Worm (Caenorhabditis elegans) whole organism, early embryonic: ENCODE measurements around the gene Y17D7B.10.
"Not testable (repeated sequence)": the region's sequence is repeated elsewhere in the genome, so short reads cannot be mapped to it uniquely, and the experiment has no call there.

ENCODE experiments used
- B0310.2 ChIP-seq: sonication (generic microtip); optimal IDR thresholded peaks from 2 replicates; lab custom pipeline; 2016; ENCODE audit warnings: mild to moderate bottlenecking, missing genetic modification characterization, missing compliant biosample characterization
- F13C5.2 ChIP-seq: sonication (generic microtip); optimal IDR thresholded peaks from 2 replicates; lab custom pipeline; 2017; ENCODE audit warnings: mild to moderate bottlenecking, missing genetic modification characterization, inconsistent platforms, missing compliant biosample characterization
- aly-1 ChIP-seq: sonication (generic microtip); optimal IDR thresholded peaks from 2 replicates; lab custom pipeline; 2016; ENCODE audit warnings: missing genetic modification characterization, missing compliant biosample characterization
- ama-1 ChIP-seq: fragments of 150-350 bp; optimal IDR thresholded peaks from 2 replicates; lab custom pipeline; 2014
- ceh-13 ChIP-seq: fragments of 200-800 bp; sonication (Bioruptor generic); optimal IDR thresholded peaks from 2 replicates; lab custom pipeline; 2018; ENCODE audit warnings: mild to moderate bottlenecking, missing genetic modification characterization, missing compliant biosample characterization
- ceh-36 ChIP-seq: sonication (generic microtip); optimal IDR thresholded peaks from 2 replicates; lab custom pipeline; 2016; ENCODE audit warnings: missing genetic modification characterization, inconsistent platforms, missing compliant biosample characterization
- ets-7 ChIP-seq: sonication (generic microtip); optimal IDR thresholded peaks from 2 replicates; lab custom pipeline; 2016; ENCODE audit warnings: missing genotype, missing genetic modification characterization, missing compliant biosample characterization
- flt-1 ChIP-seq: fragments of 200-800 bp; sonication (Bioruptor generic); IDR thresholded peaks from 2 replicates; pipeline ENCODE4 v1.3.6; 2022; ENCODE audit warnings: missing genetic modification characterization, missing compliant biosample characterization
- hmbx-1 ChIP-seq: sonication (generic microtip); optimal IDR thresholded peaks from 2 replicates; lab custom pipeline; 2016; ENCODE audit warnings: mild to moderate bottlenecking, missing genetic modification characterization, missing compliant biosample characterization
- hmg-4 ChIP-seq: fragments of 200-800 bp; sonication (Bioruptor generic); optimal IDR thresholded peaks from 2 replicates; lab custom pipeline; 2018; ENCODE audit warnings: mild to moderate bottlenecking, missing genetic modification characterization, missing compliant biosample characterization
- hnd-1 ChIP-seq: sonication (generic microtip); optimal IDR thresholded peaks from 2 replicates; lab custom pipeline; 2016; ENCODE audit warnings: missing genetic modification characterization, missing compliant biosample characterization
- pes-1 ChIP-seq: fragments of 200-800 bp; sonication (Bioruptor generic); IDR thresholded peaks from 2 replicates; pipeline ENCODE4 v1.3.6; 2022; ENCODE audit warnings: missing genetic modification reagents, missing genetic modification characterization, missing compliant biosample characterization
- scrt-1 ChIP-seq: fragments of 200-800 bp; sonication (Bioruptor generic); IDR thresholded peaks from 2 replicates; pipeline ENCODE4 v1.3.6; 2022; ENCODE audit warnings: missing genetic modification characterization, missing compliant biosample characterization
- sea-1 ChIP-seq: fragments of 200-800 bp; sonication (Bioruptor generic); conservative IDR thresholded peaks from 2 replicates; pipeline ENCODE4 v1.3.6; 2022; ENCODE audit warnings: missing genetic modification characterization, missing compliant biosample characterization
- tbx-11 ChIP-seq: fragments of 200-800 bp; sonication (Bioruptor generic); IDR thresholded peaks from 2 replicates; pipeline ENCODE4 v1.3.6; 2022; ENCODE audit warnings: missing genetic modification characterization, missing compliant biosample characterization
- tbx-37 ChIP-seq: fragments of 200-800 bp; sonication (Bioruptor generic); conservative IDR thresholded peaks from 2 replicates; pipeline ENCODE4 v1.3.6; 2022; ENCODE audit warnings: missing genetic modification reagents, missing genetic modification characterization, missing compliant biosample characterization
- tra-4 ChIP-seq: sonication (generic microtip); optimal IDR thresholded peaks from 2 replicates; lab custom pipeline; 2017; ENCODE audit warnings: missing genetic modification characterization, missing compliant biosample characterization

Gene Y17D7B.10

ce11 chrV:18750445-18750844 is 33.1 kb upstream of the Y17D7B.10 start, which contains the start of the genes F11D11.21 and F11D11.12:
F11D11.21 (minus strand) TSS chrV:18750545.
F11D11.12 (minus strand) TSS chrV:18750682.
- TF ChIP-seq B0310.2 (no peak), ama-1 (lab: Kevin White, UChicago) (no peak), hmg-4 (GFP tag; lab: Kevin White, UChicago) (no peak), hmbx-1 (no peak), aly-1 (tag; lab: Kevin White, UChicago) (no peak), sea-1 (GFP tag; lab: Robert Waterston, UW) (no peak), scrt-1 (no peak), flt-1 (GFP tag; lab: Robert Waterston, UW) (no peak), ceh-13 (GFP tag; lab: Kevin White, UChicago) (no peak)

- TF ChIP-seq ama-1 (lab: Kevin White, UChicago) (no peak), B0310.2 (no peak), tbx-37 (no peak), scrt-1 (no peak), hmg-4 (GFP tag; lab: Kevin White, UChicago) (no peak), sea-1 (GFP tag; lab: Robert Waterston, UW) (no peak), ceh-36 (tag; lab: Kevin White, UChicago) (no peak), flt-1 (GFP tag; lab: Robert Waterston, UW) (no peak), aly-1 (tag; lab: Kevin White, UChicago) (no peak), ets-7 (tag; lab: Kevin White, UChicago) (no peak), pes-1 (GFP tag; lab: Robert Waterston, UW) (no peak), ceh-13 (GFP tag; lab: Kevin White, UChicago) (no peak), hnd-1 (tag; lab: Kevin White, UChicago) (no peak), F13C5.2 (tag; lab: Kevin White, UChicago) (no peak), hmbx-1 (no peak), tra-4 (tag; lab: Kevin White, UChicago) (no peak), tbx-11 (no peak)
These were observed 30.5 kb upstream of the Y17D7B.10 start, which contains the start of gene F11D11.6 for ce11 chrV:18753036-18753435. F11D11.6 (minus strand) TSS chrV:18753136.

ce11 chrV:18754328-18754727 is 29.2 kb upstream of the Y17D7B.10 start, which contains the start of gene clec-254:
clec-254 (minus strand) TSS chrV:18754428.
- TF ChIP-seq tbx-37; scrt-1; flt-1 (GFP tag; lab: Robert Waterston, UW): not testable (repeated sequence)

- TF ChIP-seq hmbx-1, result no peak
- TF ChIP-seq tbx-11, result no peak
- no peak for TF ChIP-seq tra-4 (tag; lab: Kevin White, UChicago)
- no peak for TF ChIP-seq scrt-1
- TF ChIP-seq ceh-36 (tag; lab: Kevin White, UChicago), result no peak
- no peak for TF ChIP-seq F13C5.2 (tag; lab: Kevin White, UChicago)
- no peak for TF ChIP-seq flt-1 (GFP tag; lab: Robert Waterston, UW)
- no peak for TF ChIP-seq B0310.2
- no peak for TF ChIP-seq tbx-37
- TF ChIP-seq aly-1 (tag; lab: Kevin White, UChicago), result no peak
- TF ChIP-seq ceh-13 (GFP tag; lab: Kevin White, UChicago), result no peak
- TF ChIP-seq pes-1 (GFP tag; lab: Robert Waterston, UW), result no peak
- TF ChIP-seq ama-1 (lab: Kevin White, UChicago), result no peak
- no peak for TF ChIP-seq sea-1 (GFP tag; lab: Robert Waterston, UW)
- no peak for TF ChIP-seq hnd-1 (tag; lab: Kevin White, UChicago)
- no peak for TF ChIP-seq hmg-4 (GFP tag; lab: Kevin White, UChicago)
- TF ChIP-seq ets-7 (tag; lab: Kevin White, UChicago), result no peak
These were observed 23.3 kb upstream of the Y17D7B.10 start, which contains the start of gene F11D11.3 for ce11 chrV:18760174-18760573. F11D11.3 (minus strand) TSS chrV:18760274.

ce11 chrV:18761078-18761477 is 22.4 kb upstream of the Y17D7B.10 start, which contains the start of gene F11D11.4:
F11D11.4 (plus strand) TSS chrV:18761378.
- no peak for TF ChIP-seq tbx-11
- no peak for TF ChIP-seq tbx-37
- no peak for TF ChIP-seq ceh-13 (GFP tag; lab: Kevin White, UChicago)
- TF ChIP-seq hmg-4 (GFP tag; lab: Kevin White, UChicago), result no peak
- no peak for TF ChIP-seq sea-1 (GFP tag; lab: Robert Waterston, UW)
- TF ChIP-seq aly-1 (tag; lab: Kevin White, UChicago), result no peak
- TF ChIP-seq pes-1 (GFP tag; lab: Robert Waterston, UW), result no peak

- not testable (repeated sequence) for TF ChIP-seq tbx-37; hmbx-1; F13C5.2 (tag; lab: Kevin White, UChicago)
These were observed 21.5 kb upstream of the Y17D7B.10 start, which contains the start of gene F11D11.22 for ce11 chrV:18762044-18762443. F11D11.22 (plus strand) TSS chrV:18762344.

- TF ChIP-seq B0310.2, result no peak
- no peak for TF ChIP-seq flt-1 (GFP tag; lab: Robert Waterston, UW)
- no peak for TF ChIP-seq pes-1 (GFP tag; lab: Robert Waterston, UW)
- TF ChIP-seq tbx-37, result no peak
- no peak for TF ChIP-seq tra-4 (tag; lab: Kevin White, UChicago)
- no peak for TF ChIP-seq ama-1 (lab: Kevin White, UChicago)
- no peak for TF ChIP-seq F13C5.2 (tag; lab: Kevin White, UChicago)
- TF ChIP-seq hmbx-1, result no peak
- no peak for TF ChIP-seq ets-7 (tag; lab: Kevin White, UChicago)
- no peak for TF ChIP-seq ceh-36 (tag; lab: Kevin White, UChicago)
- no peak for TF ChIP-seq hmg-4 (GFP tag; lab: Kevin White, UChicago)
- TF ChIP-seq sea-1 (GFP tag; lab: Robert Waterston, UW), result no peak
- no peak for TF ChIP-seq ceh-13 (GFP tag; lab: Kevin White, UChicago)
- TF ChIP-seq tbx-11, result no peak
- TF ChIP-seq hnd-1 (tag; lab: Kevin White, UChicago), result no peak
- no peak for TF ChIP-seq aly-1 (tag; lab: Kevin White, UChicago)
- no peak for TF ChIP-seq scrt-1
These were observed 13.6 kb upstream of the Y17D7B.10 start for ce11 chrV:18769902-18770301.
